Worm (Caenorhabditis elegans): ENCODE measurements around the gene daf-5.

daf-5 gene

ce11 chrII:14018192-14018591 is 33.9 kb downstream of the daf-5 start:
- TF ChIP-seq klf-2 (GFP tag; conservative IDR thresholded peaks at IDR 0.05) (no peak), ztf-23 (GFP tag; IDR thresholded peaks at IDR 0.05) (peak; percentile 22; the same call in 1 of the 2 replicates)

ce11 chrII:14016865-14017264 is 35.2 kb downstream of the daf-5 start, which contains the start of gene cyp-37A1:
cyp-37A1 (minus strand) TSS chrII:14016965.
- TF ChIP-seq ztf-23 (GFP tag; IDR thresholded peaks at IDR 0.05) (no peak), med-1 (GFP tag; optimal IDR thresholded peaks at IDR 0.05; ENCODE audit: insufficient read depth) (no peak), tab-1 (GFP tag; IDR thresholded peaks at IDR 0.05) (no peak), ztf-29 (GFP tag; IDR thresholded peaks at IDR 0.05) (no peak), flt-1 (GFP tag; IDR thresholded peaks at IDR 0.05) (no peak), ref-1 (GFP tag; conservative IDR thresholded peaks at IDR 0.05) (no peak), cog-1 (tag; optimal IDR thresholded peaks at IDR 0.05) (no peak), T22C8.4 (GFP tag; IDR thresholded peaks at IDR 0.05) (no peak), klf-2 (GFP tag; conservative IDR thresholded peaks at IDR 0.05) (no peak)

- no peak for TF ChIP-seq ztf-29 (GFP tag; IDR thresholded peaks at IDR 0.05)
- no peak for TF ChIP-seq tab-1 (GFP tag; IDR thresholded peaks at IDR 0.05)
- no peak for TF ChIP-seq cog-1 (tag; optimal IDR thresholded peaks at IDR 0.05)
- no peak for TF ChIP-seq ref-1 (GFP tag; conservative IDR thresholded peaks at IDR 0.05)
- TF ChIP-seq T22C8.4 (GFP tag; IDR thresholded peaks at IDR 0.05): no peak
Observed at ce11 chrII:14014637-14015036, 37.5 kb downstream of the daf-5 start.

- TF ChIP-seq ref-1 (GFP tag; conservative IDR thresholded peaks at IDR 0.05) (no peak), tab-1 (GFP tag; IDR thresholded peaks at IDR 0.05) (no peak), flt-1 (GFP tag; IDR thresholded peaks at IDR 0.05) (no peak), ztf-23 (GFP tag; IDR thresholded peaks at IDR 0.05) (no peak), klf-2 (GFP tag; conservative IDR thresholded peaks at IDR 0.05) (no peak), cog-1 (tag; optimal IDR thresholded peaks at IDR 0.05) (no peak)
Observed at ce11 chrII:14010656-14011376, 41.3 kb downstream of the daf-5 start, which contains the start of gene F01D5.8. F01D5.8 (plus strand) TSS chrII:14010706.

ce11 chrII:14008359-14008758 is 43.7 kb downstream of the daf-5 start, which contains the start of gene F01D5.7:
F01D5.7 (plus strand) TSS chrII:14008659.
- TF ChIP-seq ztf-29 (GFP tag; IDR thresholded peaks at IDR 0.05) (no peak), tab-1 (GFP tag; IDR thresholded peaks at IDR 0.05) (no peak), ztf-23 (GFP tag; IDR thresholded peaks at IDR 0.05) (no peak), ref-1 (GFP tag; conservative IDR thresholded peaks at IDR 0.05) (no peak), T22C8.4 (GFP tag; IDR thresholded peaks at IDR 0.05) (no peak), flt-1 (GFP tag; IDR thresholded peaks at IDR 0.05) (no peak), cog-1 (tag; optimal IDR thresholded peaks at IDR 0.05) (no peak), med-1 (GFP tag; optimal IDR thresholded peaks at IDR 0.05; ENCODE audit: insufficient read depth) (no peak), klf-2 (GFP tag; conservative IDR thresholded peaks at IDR 0.05) (no peak)

- no peak for TF ChIP-seq klf-2 (GFP tag; conservative IDR thresholded peaks at IDR 0.05)
- TF ChIP-seq med-1 (GFP tag; optimal IDR thresholded peaks at IDR 0.05; ENCODE audit: insufficient read depth): no peak
- TF ChIP-seq tab-1 (GFP tag; IDR thresholded peaks at IDR 0.05): no peak
- no peak for TF ChIP-seq flt-1 (GFP tag; IDR thresholded peaks at IDR 0.05)
- no peak for TF ChIP-seq ztf-23 (GFP tag; IDR thresholded peaks at IDR 0.05)
- TF ChIP-seq cog-1 (tag; optimal IDR thresholded peaks at IDR 0.05): no peak
- no peak for TF ChIP-seq ref-1 (GFP tag; conservative IDR thresholded peaks at IDR 0.05)
- no peak for TF ChIP-seq ztf-29 (GFP tag; IDR thresholded peaks at IDR 0.05)
- TF ChIP-seq T22C8.4 (GFP tag; IDR thresholded peaks at IDR 0.05): no peak
Observed at ce11 chrII:14006210-14006609, 45.9 kb downstream of the daf-5 start, which contains the start of gene F01D5.6. F01D5.6 (plus strand) TSS chrII:14006510.

ce11 chrII:14005183-14005582 is 46.9 kb downstream of the daf-5 start:
- TF ChIP-seq ztf-29 (GFP tag; IDR thresholded peaks at IDR 0.05): no peak
- TF ChIP-seq med-1 (GFP tag; optimal IDR thresholded peaks at IDR 0.05; ENCODE audit: insufficient read depth): no peak
- no peak for TF ChIP-seq tab-1 (GFP tag; IDR thresholded peaks at IDR 0.05)
- TF ChIP-seq T22C8.4 (GFP tag; IDR thresholded peaks at IDR 0.05): no peak
- no peak for TF ChIP-seq klf-2 (GFP tag; conservative IDR thresholded peaks at IDR 0.05)
- TF ChIP-seq flt-1 (GFP tag; IDR thresholded peaks at IDR 0.05): no peak
- TF ChIP-seq cog-1 (tag; optimal IDR thresholded peaks at IDR 0.05): no peak
- TF ChIP-seq ref-1 (GFP tag; conservative IDR thresholded peaks at IDR 0.05): no peak
- no peak for TF ChIP-seq ztf-23 (GFP tag; IDR thresholded peaks at IDR 0.05)

ce11 chrII:14004770-14005169 is 47.3 kb downstream of the daf-5 start:
- TF ChIP-seq klf-2 (GFP tag; conservative IDR thresholded peaks at IDR 0.05) (no peak), T22C8.4 (GFP tag; IDR thresholded peaks at IDR 0.05) (no peak)

- no peak for TF ChIP-seq ztf-23 (GFP tag; IDR thresholded peaks at IDR 0.05)
- TF ChIP-seq flt-1 (GFP tag; IDR thresholded peaks at IDR 0.05): no peak
Observed at ce11 chrII:14003821-14004430, 48.2 kb downstream of the daf-5 start.

ce11 chrII:14002200-14002599 is 49.9 kb downstream of the daf-5 start, which contains the start of gene F01D5.5:
F01D5.5 (minus strand) TSS chrII:14002300.
- TF ChIP-seq T22C8.4 (GFP tag; IDR thresholded peaks at IDR 0.05) (no peak), ztf-23 (GFP tag; IDR thresholded peaks at IDR 0.05) (no peak), flt-1 (GFP tag; IDR thresholded peaks at IDR 0.05) (no peak), med-1 (GFP tag; optimal IDR thresholded peaks at IDR 0.05; ENCODE audit: insufficient read depth) (no peak), ztf-29 (GFP tag; IDR thresholded peaks at IDR 0.05) (no peak), cog-1 (tag; optimal IDR thresholded peaks at IDR 0.05) (no peak), klf-2 (GFP tag; conservative IDR thresholded peaks at IDR 0.05) (no peak), ref-1 (GFP tag; conservative IDR thresholded peaks at IDR 0.05) (no peak), tab-1 (GFP tag; IDR thresholded peaks at IDR 0.05) (no peak)
